Fruit fly (Drosophila melanogaster) whole organism, prepupa: Measurements from ENCODE around the gene Nuak.

Source experiments
- CG16779 ChIP-seq: fragments of 200-800 bp; sonication (Bioruptor generic); optimal IDR thresholded peaks from 3 replicates; lab custom pipeline; 2017; ENCODE audit warnings: missing biosample characterization, mild to moderate bottlenecking, missing genetic modification characterization
- CG7368 ChIP-seq: fragments of 200-800 bp; sonication (Bioruptor generic); optimal IDR thresholded peaks from 3 replicates; lab custom pipeline; 2016; ENCODE audit warnings: missing biosample characterization, missing genetic modification characterization
- acj6 ChIP-seq: fragments of 200-800 bp; sonication (Bioruptor generic); optimal IDR thresholded peaks from 3 replicates; lab custom pipeline; 2016; ENCODE audit warnings: missing biosample characterization, missing genetic modification characterization

- TF ChIP-seq acj6, result no peak
- no peak for TF ChIP-seq CG7368 (GFP tag; lab: Kevin White, UChicago)
- no peak for TF ChIP-seq CG16779 (tag; lab: Kevin White, UChicago)
Measured at dm6 chr3R:10227990-10228389, 36.1 kb upstream of the Nuak start.
